Fruit fly (Drosophila melanogaster): Measurements from ENCODE around the gene Sras.

Gene Sras

dm6 chr3L:5569724-5570123 is 6.2 kb downstream of the Sras start (continued):
- TF ChIP-seq scrt (GFP tag; optimal IDR thresholded peaks at IDR 0.05): no peak
- no peak for TF ChIP-seq cad (GFP tag; optimal IDR thresholded peaks at IDR 0.05)
- peak; percentile 45 for TF ChIP-seq CG10543 (GFP tag; optimal IDR thresholded peaks at IDR 0.05)
- TF ChIP-seq sens (GFP tag): peak; percentile 47
- no peak for TF ChIP-seq fd96Cb (tag; optimal IDR thresholded peaks at IDR 0.05)
- TF ChIP-seq Deaf1 (tag; optimal IDR thresholded peaks at IDR 0.05): peak; percentile 63
- TF ChIP-seq H2.0 (GFP tag; IDR thresholded peaks at IDR 0.05): no peak
- peak; percentile 20 for TF ChIP-seq gro (GFP tag; optimal IDR thresholded peaks at IDR 0.05)
- TF ChIP-seq Hr78 (GFP tag; optimal IDR thresholded peaks at IDR 0.05): peak in 1 of 2 experiments; percentile 4
- TF ChIP-seq al (GFP tag; IDR thresholded peaks at IDR 0.05): no peak
- TF ChIP-seq Hr39 (optimal IDR thresholded peaks at IDR 0.05): no peak
- TF ChIP-seq Pdp1 (GFP tag; optimal IDR thresholded peaks at IDR 0.05): peak in 1 of 2 experiments; percentile 71
- TF ChIP-seq Hr51 (GFP tag; optimal IDR thresholded peaks at IDR 0.05): no peak
- no peak for TF ChIP-seq CG11560 (tag; IDR thresholded peaks at IDR 0.05)
- TF ChIP-seq gsb (GFP tag; IDR thresholded peaks at IDR 0.05): no peak
- 0 out of 2 replicates have a peak, but pooled peaks have one; percentile 8 for TF ChIP-seq slbo (GFP tag; IDR thresholded peaks at IDR 0.05)
- TF ChIP-seq CG8290 (GFP tag; optimal IDR thresholded peaks at IDR 0.05): no peak
- peak in 1 of 2 experiments; percentile 24 for TF ChIP-seq CG8290 (tag; optimal IDR thresholded peaks at IDR 0.05)
- no peak for TF ChIP-seq kni (GFP tag; optimal IDR thresholded peaks at IDR 0.05)
- TF ChIP-seq ab (GFP tag; optimal IDR thresholded peaks at IDR 0.05): no peak
- no peak for TF ChIP-seq CG13424 (tag; optimal IDR thresholded peaks at IDR 0.05)
- TF ChIP-seq fru (optimal IDR thresholded peaks at IDR 0.05): no peak

DNA sequence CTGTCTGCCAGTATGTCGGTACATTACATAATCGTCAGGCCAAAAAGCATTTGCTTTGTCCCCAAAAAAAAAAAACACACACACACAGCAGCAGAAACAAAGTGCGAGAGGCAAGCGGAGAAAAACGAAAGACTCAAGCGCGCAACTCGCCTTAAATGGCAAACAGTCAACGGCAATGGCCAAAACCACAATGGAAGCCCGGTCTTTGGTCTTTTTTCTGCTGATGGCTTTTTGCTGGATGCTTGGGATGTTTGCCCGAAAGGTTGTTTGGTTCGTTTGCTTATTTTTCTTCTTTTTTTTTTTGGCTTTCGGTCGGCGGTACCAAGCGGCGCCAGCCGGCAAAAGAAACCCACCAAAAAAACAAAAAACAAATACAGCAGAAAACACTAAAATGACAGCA is 7.5 kb downstream of the Sras start:
- TF ChIP-seq CG6854 (GFP tag; optimal IDR thresholded peaks at IDR 0.05) (no peak), chinmo (GFP tag; IDR thresholded peaks at IDR 0.05; ENCODE audit: partially characterized antibody) (0 out of 4 replicates have a peak, but pooled peaks have one; percentile 39), E2f2 (GFP tag; IDR thresholded peaks at IDR 0.05) (no peak), CG10462 (GFP tag; optimal IDR thresholded peaks at IDR 0.05) (no peak), GATAe (GFP tag; conservative IDR thresholded peaks at IDR 0.05) (no peak), Drgx (GFP tag; IDR thresholded peaks at IDR 0.05) (peak; percentile 31; the same call in 1 of the 2 replicates), her (GFP tag; optimal IDR thresholded peaks at IDR 0.05) (no peak), CG2889 (GFP tag; IDR thresholded peaks at IDR 0.05) (0 out of 3 replicates have a peak, but pooled peaks have one; percentile 17), crc (GFP tag; optimal IDR thresholded peaks at IDR 0.05) (no peak), Pdp1 (GFP tag; optimal IDR thresholded peaks at IDR 0.05) (peak in 1 of 2 experiments; percentile 75), CG5953 (GFP tag; IDR thresholded peaks at IDR 0.05) (no peak), otp (GFP tag; IDR thresholded peaks at IDR 0.05) (no peak), CG9932 (GFP tag; IDR thresholded peaks at IDR 0.05) (0 out of 2 replicates have a peak, but pooled peaks have one; percentile 10)

DNA sequence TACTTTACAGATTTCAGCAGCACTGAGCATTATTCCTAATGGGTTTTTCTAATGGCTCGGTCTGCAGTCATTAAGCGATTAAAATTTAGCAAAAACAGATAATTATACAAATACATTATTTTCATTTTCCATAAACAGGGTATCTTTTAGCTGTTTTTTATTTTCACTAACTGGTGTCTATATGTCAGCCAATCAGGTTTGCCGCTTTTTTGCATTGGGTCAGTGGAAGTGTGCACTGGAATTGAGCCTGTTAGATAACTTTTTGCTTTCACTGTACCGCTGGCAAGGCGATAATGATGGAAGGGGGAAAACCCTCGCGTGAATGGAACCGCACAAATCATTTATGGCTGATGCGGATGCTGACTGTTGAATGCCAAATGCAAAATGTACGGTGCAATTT is 11.9 kb downstream of the Sras start:
- TF ChIP-seq MBD-R2 (GFP tag; IDR thresholded peaks at IDR 0.05) (no peak), CG8388 (GFP tag; optimal IDR thresholded peaks at IDR 0.05) (peak; percentile 62), Med (GFP tag) (peak; percentile 43)

DNA sequence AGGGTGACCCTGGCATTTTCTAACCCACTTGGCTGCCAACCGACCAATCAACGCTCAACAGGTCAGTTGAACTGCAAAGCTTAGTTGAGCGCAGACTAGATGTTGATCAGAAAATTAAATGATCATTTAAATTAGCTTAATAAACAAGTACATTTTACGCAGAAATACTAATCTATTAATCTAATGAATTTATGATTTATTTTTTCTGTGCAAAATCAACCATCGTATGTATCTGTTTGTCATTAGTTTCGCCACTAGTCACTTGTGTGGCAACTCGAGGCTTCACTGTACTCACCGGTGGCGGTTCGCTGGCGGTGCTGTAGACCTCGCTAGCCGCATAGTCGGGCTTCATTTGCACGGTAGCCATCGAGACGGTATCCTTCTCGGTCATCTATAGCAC is 13.0 kb downstream of the Sras start:
- TF ChIP-seq dmrt99B (tag; optimal IDR thresholded peaks at IDR 0.05): no peak
- TF ChIP-seq CG17328 (GFP tag; IDR thresholded peaks at IDR 0.05): no peak
- TF ChIP-seq rib (GFP tag; IDR thresholded peaks at IDR 0.05): no peak
- no peak for TF ChIP-seq stwl (tag; optimal IDR thresholded peaks at IDR 0.05)
- TF ChIP-seq CG10267 (tag; optimal IDR thresholded peaks at IDR 0.05): no peak
- TF ChIP-seq CG6175 (GFP tag; IDR thresholded peaks at IDR 0.05): no peak
- no peak for TF ChIP-seq Deaf1 (tag; optimal IDR thresholded peaks at IDR 0.05)
- TF ChIP-seq CG11504 (tag; optimal IDR thresholded peaks at IDR 0.05): peak; percentile 7
- peak; percentile 77 for TF ChIP-seq Med (GFP tag)
- TF ChIP-seq CG6254 (GFP tag; optimal IDR thresholded peaks at IDR 0.05): peak; percentile 31
- no peak for TF ChIP-seq Ada2b (GFP tag; IDR thresholded peaks at IDR 0.05)
- TF ChIP-seq CG1024 (GFP tag; IDR thresholded peaks at IDR 0.05): no peak
- no peak for TF ChIP-seq CG4707 (GFP tag; optimal IDR thresholded peaks at IDR 0.05)
- TF ChIP-seq tap (tag; optimal IDR thresholded peaks at IDR 0.05): no peak
- TF ChIP-seq CG9876 (GFP tag; optimal IDR thresholded peaks at IDR 0.05): no peak
